Fruit fly (Drosophila melanogaster): Measurements from ENCODE around the gene CG14563.

CG14563 gene

DNA sequence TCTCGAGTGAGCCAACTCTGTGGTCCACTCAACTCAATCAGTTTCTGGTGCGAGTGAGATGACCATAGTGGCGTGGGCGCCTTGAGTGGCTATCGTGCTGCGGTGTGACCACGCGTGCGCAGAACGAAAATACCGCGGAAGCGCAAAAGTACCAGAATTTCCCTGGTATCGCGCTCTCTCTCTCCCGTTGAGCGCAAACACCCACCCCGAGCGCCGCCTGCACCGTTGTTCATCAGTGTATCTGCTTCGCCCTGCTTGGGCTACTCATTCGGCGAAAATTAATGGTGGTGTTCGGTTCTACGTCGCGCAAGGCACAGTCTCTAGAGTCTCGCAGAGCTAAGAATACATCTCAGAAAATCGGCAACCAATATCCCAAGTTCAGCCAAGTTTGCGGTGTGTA, 37.2 kb upstream of the CG14563 start (continued):
- TF ChIP-seq pita (GFP tag; optimal IDR thresholded peaks at IDR 0.05), result no peak
- TF ChIP-seq CG8944 (GFP tag; optimal IDR thresholded peaks at IDR 0.05), result no peak
- TF ChIP-seq Dip3 (GFP tag; optimal IDR thresholded peaks at IDR 0.05), result no peak
- no peak for TF ChIP-seq Fer3 (tag; optimal IDR thresholded peaks at IDR 0.05)
- peak; percentile 87 for TF ChIP-seq gfzf (GFP tag; optimal IDR thresholded peaks at IDR 0.05)
- peak; percentile 29 for TF ChIP-seq CG7839 (tag; optimal IDR thresholded peaks at IDR 0.05)
- no peak for TF ChIP-seq CG2875 (GFP tag; optimal IDR thresholded peaks at IDR 0.05)
- TF ChIP-seq Doc2 (GFP tag; IDR thresholded peaks at IDR 0.05), result no peak
- TF ChIP-seq CG4854 (GFP tag; optimal IDR thresholded peaks at IDR 0.05), result no peak
- TF ChIP-seq CG42726 (GFP tag; IDR thresholded peaks at IDR 0.05; ENCODE audit: partially characterized antibody), result peak; percentile 72
- TF ChIP-seq otp (GFP tag; IDR thresholded peaks at IDR 0.05), result peak; percentile 38; the same call in 1 of the 3 replicates
- TF ChIP-seq CG32767 (GFP tag; IDR thresholded peaks at IDR 0.05), result 0 out of 2 replicates have a peak, but pooled peaks have one; percentile 9
- peak; percentile 10 for TF ChIP-seq pfk (GFP tag; optimal IDR thresholded peaks at IDR 0.05)
- TF ChIP-seq Atf-2 (GFP tag; optimal IDR thresholded peaks at IDR 0.05), result no peak
- peak; percentile 0 for TF ChIP-seq D19A (tag; optimal IDR thresholded peaks at IDR 0.05)
- peak; percentile 75 for TF ChIP-seq CG8478 (optimal IDR thresholded peaks at IDR 0.05)
- TF ChIP-seq CG15479 (GFP tag; optimal IDR thresholded peaks at IDR 0.05), result peak; percentile 62
- TF ChIP-seq org-1 (GFP tag; optimal IDR thresholded peaks at IDR 0.05), result no peak
- peak; percentile 61 for TF ChIP-seq CG13624 (GFP tag; optimal IDR thresholded peaks at IDR 0.05)
- no peak for TF ChIP-seq CG3847 (GFP tag; IDR thresholded peaks at IDR 0.05)
- TF ChIP-seq fd96Cb (tag; optimal IDR thresholded peaks at IDR 0.05), result no peak
- TF ChIP-seq CG30403 (GFP tag; optimal IDR thresholded peaks at IDR 0.05), result no peak
- TF ChIP-seq tx (GFP tag; optimal IDR thresholded peaks at IDR 0.05), result no peak
- TF ChIP-seq gce (GFP tag; IDR thresholded peaks at IDR 0.05), result peak; percentile 69; the same call in 2 of the 3 replicates
- no peak for TF ChIP-seq gt (GFP tag; IDR thresholded peaks at IDR 0.05)
- TF ChIP-seq seq (GFP tag; IDR thresholded peaks at IDR 0.05), result peak; percentile 72; the same call in 1 of the 2 replicates
- no peak for TF ChIP-seq CG13775 (GFP tag; optimal IDR thresholded peaks at IDR 0.05)
- TF ChIP-seq ewg (GFP tag; optimal IDR thresholded peaks at IDR 0.05), result peak; percentile 93
- TF ChIP-seq unc-4 (GFP tag; IDR thresholded peaks at IDR 0.05; ENCODE audit: partially characterized antibody), result no peak
- no peak for TF ChIP-seq eyg (GFP tag; optimal IDR thresholded peaks at IDR 0.05)
- TF ChIP-seq rib (GFP tag; IDR thresholded peaks at IDR 0.05), result 0 out of 2 replicates have a peak, but pooled peaks have one; percentile 52
- peak; percentile 42 for TF ChIP-seq Nf-YB (GFP tag; optimal IDR thresholded peaks at IDR 0.05)
- no peak for TF ChIP-seq CG11085 (GFP tag; IDR thresholded peaks at IDR 0.05)
- peak; percentile 67; the same call in 2 of the 3 replicates for TF ChIP-seq mld (GFP tag; IDR thresholded peaks at IDR 0.05; ENCODE audit: partially characterized antibody)
- TF ChIP-seq fd64A (GFP tag; optimal IDR thresholded peaks at IDR 0.05), result peak; percentile 55
- peak; percentile 52 for TF ChIP-seq CG8089 (GFP tag; optimal IDR thresholded peaks at IDR 0.05)
- no peak for TF ChIP-seq CG12299 (tag; optimal IDR thresholded peaks at IDR 0.05)
- no peak for TF ChIP-seq Awh (GFP tag; IDR thresholded peaks at IDR 0.05)
- TF ChIP-seq CG10431 (GFP tag; optimal IDR thresholded peaks at IDR 0.05), result peak; percentile 17
- TF ChIP-seq row (GFP tag; IDR thresholded peaks at IDR 0.05), result peak; percentile 51; the same call in 1 of the 3 replicates
- TF ChIP-seq CG9817 (tag; optimal IDR thresholded peaks at IDR 0.05), result no peak
- TF ChIP-seq Nf-YA (GFP tag; IDR thresholded peaks at IDR 0.05), result no peak
- TF ChIP-seq fd102C (GFP tag; optimal IDR thresholded peaks at IDR 0.05), result no peak
- no peak for TF ChIP-seq Sry-δ (GFP tag; optimal IDR thresholded peaks at IDR 0.05)
- TF ChIP-seq Aef1 (GFP tag; IDR thresholded peaks at IDR 0.05), result no peak
- peak; percentile 10 for TF ChIP-seq HHEX (GFP tag; optimal IDR thresholded peaks at IDR 0.05)
- TF ChIP-seq hth (optimal IDR thresholded peaks at IDR 0.05), result no peak
- TF ChIP-seq lola (GFP tag; optimal IDR thresholded peaks at IDR 0.05), result no peak
- peak; percentile 86 for TF ChIP-seq amos (GFP tag; IDR thresholded peaks at IDR 0.05; ENCODE audit: partially characterized antibody)
- TF ChIP-seq CG6813 (GFP tag; optimal IDR thresholded peaks at IDR 0.05), result peak; percentile 54
- no peak for TF ChIP-seq Hmx (GFP tag; optimal IDR thresholded peaks at IDR 0.05)

All from whole organism, embryonic.